Fruit fly (Drosophila melanogaster) whole organism, wandering third instar larva: ENCODE data around the gene CG8132.

Source experiments
- Abd-B ChIP-seq: fragments of >200 bp; optimal IDR thresholded peaks from 2 replicates; lab custom pipeline; 2017; ENCODE audit warnings: missing biosample characterization, missing genetic modification characterization
- Hr83 ChIP-seq: fragments of 200-300 bp; sonication (Bioruptor generic); optimal IDR thresholded peaks from 2 replicates; lab custom pipeline; 2016; ENCODE audit warnings: missing biosample characterization, mild to moderate bottlenecking, missing genetic modification characterization, moderate library complexity; ENCODE audit not compliant: poor library complexity, severe bottlenecking
- fru ChIP-seq: fragments of 200-800 bp; sonication (Bioruptor generic); optimal IDR thresholded peaks from 3 replicates; lab custom pipeline; 2016; ENCODE audit warnings: missing biosample characterization, mild to moderate bottlenecking, missing genetic modification characterization
- usp ChIP-seq: fragments of >200 bp; optimal IDR thresholded peaks from 2 replicates; lab custom pipeline; 2017; ENCODE audit warnings: missing biosample characterization, missing genetic modification characterization

- no peak for TF ChIP-seq fru (GFP tag; lab: Kevin White, UChicago)
- TF ChIP-seq Abd-B (GFP tag; lab: Kevin White, UChicago): no peak
- no peak for TF ChIP-seq usp (GFP tag; lab: Kevin White, UChicago)
- TF ChIP-seq Hr83: peak; percentile 10
These were observed 48.6 kb upstream of the CG8132 start for dm6 chr3R:9352595-9353275.
